Worm (Caenorhabditis elegans) whole organism, L4/young adult: ENCODE results near the gene F53G2.13.

Experiments used
- W03F9.2 ChIP-seq: fragments of 150-350 bp; optimal IDR thresholded peaks from 2 replicates; lab custom pipeline; 2014; ENCODE audit warnings: missing biosample characterization, missing genetic modification characterization
- dao-5 ChIP-seq: sonication (generic microtip); optimal IDR thresholded peaks from 2 replicates; lab custom pipeline; 2016; ENCODE audit warnings: missing genotype, missing genetic modification characterization, moderate library complexity, missing compliant biosample characterization
- him-1 ChIP-seq: sonication (generic microtip); optimal IDR thresholded peaks from 2 replicates; lab custom pipeline; 2016; ENCODE audit warnings: missing genotype, missing genetic modification reagents, missing genetic modification characterization, missing compliant biosample characterization

- TF ChIP-seq dao-5 (tag; lab: Kevin White, UChicago), result no peak
- peak; percentile 31 for TF ChIP-seq him-1 (tag; lab: Kevin White, UChicago)
- peak; percentile 6 for TF ChIP-seq W03F9.2 (tag; lab: Kevin White, UChicago)
Observed at ce11 chrII:2450990-2451389, 32.6 kb upstream of the F53G2.13 start.
